Fruit fly (Drosophila melanogaster) whole organism, pupa: ENCODE results near the gene CG34382.

Experiments
- CG14655 ChIP-seq: fragments of 200-800 bp; sonication (Bioruptor generic); optimal IDR thresholded peaks from 3 replicates; lab custom pipeline; 2017; ENCODE audit warnings: mild to moderate bottlenecking, missing biosample characterization, missing genetic modification reagents, missing genetic modification characterization
- CG34367 ChIP-seq: fragments of 200-800 bp; sonication (Bioruptor generic); optimal IDR thresholded peaks from 2 replicates; lab custom pipeline; 2018; ENCODE audit warnings: missing biosample characterization, mild to moderate bottlenecking, missing genetic modification characterization
- CG9948 ChIP-seq: fragments of 200-800 bp; sonication (Bioruptor generic); optimal IDR thresholded peaks from 2 replicates; lab custom pipeline; 2018; ENCODE audit warnings: missing biosample characterization, mild to moderate bottlenecking, missing genetic modification characterization, moderate library complexity
- EcR ChIP-seq: fragments of 200-800 bp; sonication (Bioruptor generic); optimal IDR thresholded peaks from 3 replicates; lab custom pipeline; 2019; ENCODE audit warnings: missing biosample characterization, missing genetic modification characterization, mild to moderate bottlenecking, moderate library complexity, missing genetic modification reagents
- Pif1B ChIP-seq: fragments of 200-800 bp; sonication (Bioruptor generic); optimal IDR thresholded peaks from 3 replicates; lab custom pipeline; 2016; ENCODE audit warnings: missing biosample characterization, missing genetic modification characterization

DNA sequence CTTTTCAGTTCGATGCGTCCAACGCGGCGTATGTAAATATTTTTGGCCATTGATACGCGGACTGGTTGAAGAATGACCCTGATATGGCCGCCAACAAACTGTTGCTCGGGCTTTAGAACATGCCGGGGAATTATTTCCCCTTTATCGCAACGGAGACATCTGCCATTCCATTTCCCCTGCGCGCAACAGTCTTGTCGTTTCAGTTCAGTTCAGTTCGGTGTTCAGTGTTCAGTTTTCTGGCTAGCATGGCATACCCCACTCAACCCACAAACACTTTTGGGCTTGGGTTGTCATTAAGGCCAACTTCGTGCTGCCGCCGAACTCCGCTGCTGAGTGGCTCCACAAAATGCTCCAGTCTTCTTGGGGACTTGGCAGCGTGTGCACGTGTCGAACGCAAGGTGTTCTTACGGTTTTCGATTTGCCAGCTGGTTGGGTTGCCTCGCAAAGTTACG lies 29.0 kb downstream of the CG34382 start, which contains the start of gene bma:
- TF ChIP-seq CG9948 = no peak
- TF ChIP-seq CG34367 (tag; lab: Kevin White, UChicago) = no peak
- no peak for TF ChIP-seq Pif1B
- TF ChIP-seq EcR (GFP tag; lab: Kevin White, UChicago) = no peak
- no peak for TF ChIP-seq CG14655 (GFP tag; lab: Kevin White, UChicago)
